Worm (Caenorhabditis elegans): ENCODE results near the gene srg-7.

ce11 chrIII:6236649-6237048, 31.3 kb downstream of the srg-7 start, which contains the start of gene T12A2.21:
- TF ChIP-seq mep-1 (tag; optimal IDR thresholded peaks at IDR 0.05) (no peak), Y116A8C.19 (tag; optimal IDR thresholded peaks at IDR 0.05; ENCODE audit: borderline replicate concordance) (no peak), nhr-11 (tag; optimal IDR thresholded peaks at IDR 0.05) (no peak), snpc-4 (tag; optimal IDR thresholded peaks at IDR 0.05) (no peak), nhr-12 (tag; optimal IDR thresholded peaks at IDR 0.05) (no peak), unc-62 (GFP tag; optimal IDR thresholded peaks at IDR 0.05) (no peak), mab-9 (GFP tag; IDR thresholded peaks at IDR 0.05) (no peak), nhr-237 (tag; optimal IDR thresholded peaks at IDR 0.05) (no peak), hpl-2 (GFP tag; optimal IDR thresholded peaks at IDR 0.05) (no peak), nhr-76 (tag; optimal IDR thresholded peaks at IDR 0.05) (no peak), nhr-71 (tag; optimal IDR thresholded peaks at IDR 0.05) (no peak), pag-3 (tag; optimal IDR thresholded peaks at IDR 0.05; ENCODE audit: borderline replicate concordance, insufficient read depth) (no peak), fos-1 (tag; optimal IDR thresholded peaks at IDR 0.05) (no peak)

Data from whole organism, L1 larva.